Worm (Caenorhabditis elegans): ENCODE measurements around the gene R02F2.8.

Gene R02F2.8

DNA sequence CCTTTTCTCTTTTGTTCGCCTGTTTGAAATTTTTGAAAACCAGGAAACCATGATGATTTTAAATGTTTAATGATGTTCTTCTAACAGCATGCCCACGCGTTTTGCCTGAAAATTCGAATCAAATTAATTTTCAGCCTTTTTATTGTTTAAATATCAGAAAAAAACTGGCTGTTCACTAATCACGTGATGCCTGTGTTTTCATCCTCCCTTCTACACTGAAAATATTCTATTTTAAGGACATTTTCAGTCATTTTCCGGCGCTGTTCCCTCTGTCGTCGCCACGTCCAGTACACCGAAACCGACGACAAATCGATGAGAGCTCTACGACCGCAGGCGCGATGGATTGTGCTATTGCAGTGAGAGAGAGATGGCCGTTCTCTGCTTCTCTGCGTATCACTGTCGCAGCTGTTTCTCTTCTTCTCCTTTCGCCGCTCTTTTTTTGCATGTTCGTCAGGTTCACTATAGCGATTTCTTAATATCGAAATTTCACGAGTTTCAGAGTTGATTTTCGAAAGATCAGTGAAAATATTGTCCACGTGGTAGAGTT is 45.2 kb downstream of the R02F2.8 start, which contains the start of gene F48E8.8:
F48E8.8 (minus strand) TSS at position 51 of the 547 bp plus-strand sequence.
- TF ChIP-seq dmd-4 (tag; optimal IDR thresholded peaks at IDR 0.05) (no peak), skn-1 (tag; optimal IDR thresholded peaks at IDR 0.05) (no peak), lin-11 (tag; optimal IDR thresholded peaks at IDR 0.05) (peak; percentile 41), nhr-6 (tag; optimal IDR thresholded peaks at IDR 0.05) (no peak), sem-4 (tag; optimal IDR thresholded peaks at IDR 0.05) (peak; percentile 13), ztf-11 (tag; optimal IDR thresholded peaks at IDR 0.05) (no peak), nhr-77 (tag; optimal IDR thresholded peaks at IDR 0.05) (no peak), unc-55 (GFP tag; optimal IDR thresholded peaks at IDR 0.05) (peak; percentile 71), C34F6.9 (tag; optimal IDR thresholded peaks at IDR 0.05) (peak; percentile 59), mdl-1 (tag; optimal IDR thresholded peaks at IDR 0.05) (no peak), zag-1 (tag; optimal IDR thresholded peaks at IDR 0.05) (no peak), Y55F3AM.14 (GFP tag; optimal IDR thresholded peaks at IDR 0.05) (no peak), crh-2 (tag; optimal IDR thresholded peaks at IDR 0.05) (peak; percentile 61), sma-9 (GFP tag; optimal IDR thresholded peaks at IDR 0.05) (peak; percentile 59), sma-9 (tag; optimal IDR thresholded peaks at IDR 0.05) (no peak), lin-13 (GFP tag; optimal IDR thresholded peaks at IDR 0.05) (peak; percentile 18), nhr-23 (tag; optimal IDR thresholded peaks at IDR 0.05) (no peak), gmeb-1 (tag; optimal IDR thresholded peaks at IDR 0.05) (peak; percentile 11), alr-1 (tag; optimal IDR thresholded peaks at IDR 0.05) (no peak), F13H6.1 (tag; optimal IDR thresholded peaks at IDR 0.05) (peak; percentile 79), nhr-10 (tag; optimal IDR thresholded peaks at IDR 0.05) (no peak), lsy-2 (tag; optimal IDR thresholded peaks at IDR 0.05) (peak; percentile 21 to 80), fos-1 (tag; optimal IDR thresholded peaks at IDR 0.05) (peak; percentile 15), nhr-11 (tag; optimal IDR thresholded peaks at IDR 0.05) (no peak), egl-27 (tag; optimal IDR thresholded peaks at IDR 0.05) (no peak), nhr-129 (tag; optimal IDR thresholded peaks at IDR 0.05) (peak; percentile 85), ZK546.5 (tag; optimal IDR thresholded peaks at IDR 0.05) (no peak)

DNA sequence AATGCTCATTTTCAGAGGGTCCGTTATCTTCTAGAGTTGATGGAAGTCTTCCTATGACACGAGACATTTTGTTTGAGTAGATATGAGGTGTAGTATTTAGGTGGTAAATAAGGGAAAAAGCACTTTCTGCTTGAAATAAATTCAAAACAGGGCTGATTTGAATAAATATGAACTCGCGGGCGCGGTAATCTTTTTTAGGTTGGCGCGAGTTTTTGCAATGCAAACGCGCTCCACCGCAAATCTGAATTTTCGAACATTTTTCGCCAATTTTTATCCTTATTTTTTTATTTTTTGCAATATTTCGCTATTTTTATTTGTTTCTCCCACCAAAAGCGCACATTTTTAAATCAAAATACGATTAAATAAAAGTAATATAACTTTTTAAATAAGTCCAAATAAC is 46.9 kb downstream of the R02F2.8 start, which contains the start of gene skpt-1:
skpt-1 (minus strand) TSS at position 219 of the 400 bp plus-strand sequence.
- peak; percentile 82 for TF ChIP-seq gmeb-1 (tag; optimal IDR thresholded peaks at IDR 0.05)
- no peak for TF ChIP-seq unc-39 (tag; optimal IDR thresholded peaks at IDR 0.05)
- peak in 1 of 2 experiments; percentile 76 for TF ChIP-seq lsy-2 (tag; optimal IDR thresholded peaks at IDR 0.05)
- TF ChIP-seq unc-55 (GFP tag; optimal IDR thresholded peaks at IDR 0.05): peak; percentile 65
- TF ChIP-seq fos-1 (tag; optimal IDR thresholded peaks at IDR 0.05): peak; percentile 9
- TF ChIP-seq C34F6.9 (tag; optimal IDR thresholded peaks at IDR 0.05): peak; percentile 51
- TF ChIP-seq nhr-12 (tag; optimal IDR thresholded peaks at IDR 0.05): no peak
- peak; percentile 7 for TF ChIP-seq nhr-129 (tag; optimal IDR thresholded peaks at IDR 0.05)

Data from whole organism, L2 larva.